Worm (Caenorhabditis elegans) whole organism, L1 larva: ENCODE measurements around the gene ergi-1.
A peak's percentile ranks its signal among the peaks of the same experiment; 100 is the strongest.

Source experiments
- C04F5.9 ChIP-seq: sonication (generic microtip); optimal IDR thresholded peaks from 2 replicates; lab custom pipeline; 2016; ENCODE audit warnings: missing genetic modification characterization, missing compliant biosample characterization
- C16A3.4 ChIP-seq: fragments of 150-350 bp; optimal IDR thresholded peaks from 2 replicates; lab custom pipeline; 2014; ENCODE audit warnings: missing biosample characterization, missing genetic modification characterization
- aha-1 ChIP-seq: fragments of 150-350 bp; optimal IDR thresholded peaks from 2 replicates; lab custom pipeline; 2014; ENCODE audit warnings: missing biosample characterization, missing genetic modification characterization
- aly-2 ChIP-seq: fragments of 150-350 bp; optimal IDR thresholded peaks from 2 replicates; lab custom pipeline; 2014; ENCODE audit warnings: missing biosample characterization, missing genetic modification characterization
- ama-1 ChIP-seq: fragments of 150-350 bp; optimal IDR thresholded peaks from 2 replicates; lab custom pipeline; 2014
- blmp-1 ChIP-seq: fragments of 150-350 bp; optimal IDR thresholded peaks from 2 replicates; lab custom pipeline; 2014; ENCODE audit warnings: missing biosample characterization, missing genetic modification characterization
- ceh-63 ChIP-seq: fragments of 200-800 bp; sonication (Bioruptor generic); optimal IDR thresholded peaks from 2 replicates; lab custom pipeline; 2018; ENCODE audit warnings: mild to moderate bottlenecking, missing genetic modification characterization, missing compliant biosample characterization
- ceh-8 ChIP-seq: fragments of 200-800 bp; sonication (Bioruptor generic); optimal IDR thresholded peaks from 2 replicates; lab custom pipeline; 2018; ENCODE audit warnings: mild to moderate bottlenecking, missing genetic modification characterization, moderate library complexity, missing compliant biosample characterization
- ceh-88 ChIP-seq: fragments of 200-800 bp; sonication (Bioruptor generic); IDR thresholded peaks from 2 replicates; pipeline ENCODE4 v1.3.6; 2022; ENCODE audit warnings: missing genetic modification characterization, missing compliant biosample characterization
- ceh-90 ChIP-seq: sonication (generic microtip); optimal IDR thresholded peaks from 2 replicates; lab custom pipeline; 2016; ENCODE audit warnings: missing genetic modification characterization, missing compliant biosample characterization
- ces-1 ChIP-seq: fragments of 150-350 bp; optimal IDR thresholded peaks from 2 replicates; lab custom pipeline; 2014; ENCODE audit warnings: missing biosample characterization, missing genetic modification reagents, missing genetic modification characterization
- dpl-1 ChIP-seq, 3 experiments: fragments of 150-350 bp in 2 of 3; sonication (generic microtip) in 1 of 3; optimal IDR thresholded peaks; 2 replicates each; lab custom pipeline; 2014 to 2017; ENCODE audit warnings: missing biosample characterization in 3 of 3, missing genetic modification characterization in 3 of 3, missing genetic modification reagents in 3 of 3
- dsc-1 ChIP-seq: sonication (generic microtip); optimal IDR thresholded peaks from 2 replicates; lab custom pipeline; 2016; ENCODE audit warnings: mild to moderate bottlenecking, missing genetic modification characterization, missing compliant biosample characterization
- efl-1 ChIP-seq, 4 experiments: fragments of 150-350 bp; optimal IDR thresholded peaks in 3 of 4; peaks in 1 of 4; 1 replicate in 1 of 4; 2 replicates in 3 of 4; lab custom pipeline; 2014; ENCODE audit warnings: missing biosample characterization in 2 of 4, missing genetic modification characterization in 2 of 4, missing genetic modification reagents in 2 of 4
- efl-3 ChIP-seq: fragments of 200-800 bp; sonication (Bioruptor generic); optimal IDR thresholded peaks from 2 replicates; lab custom pipeline; 2018; ENCODE audit warnings: mild to moderate bottlenecking, missing genetic modification characterization, missing compliant biosample characterization
- elt-3 ChIP-seq, 6 experiments: fragments of 150-350 bp in 1 of 6; sonication (generic microtip); optimal IDR thresholded peaks; 2 replicates each; lab custom pipeline; 2017 to 2018; ENCODE audit warnings: missing biosample characterization in 6 of 6, missing genetic modification characterization in 6 of 6, inconsistent platforms in 1 of 6
- ets-5 ChIP-seq: fragments of 200-800 bp; sonication (Bioruptor generic); IDR thresholded peaks from 2 replicates; pipeline ENCODE4 v1.3.6; 2022; ENCODE audit warnings: missing genetic modification characterization, missing compliant biosample characterization
- fkh-10 ChIP-seq: sonication (generic microtip); optimal IDR thresholded peaks from 2 replicates; lab custom pipeline; 2017; ENCODE audit warnings: missing biosample characterization, missing genetic modification reagents, missing genetic modification characterization
- fkh-4 ChIP-seq: sonication (generic microtip); optimal IDR thresholded peaks from 2 replicates; lab custom pipeline; 2016; ENCODE audit warnings: missing compliant biosample characterization, missing genetic modification characterization, borderline replicate concordance
- fkh-8 ChIP-seq: sonication (generic microtip); optimal IDR thresholded peaks from 2 replicates; lab custom pipeline; 2016; ENCODE audit warnings: mild to moderate bottlenecking, missing genetic modification characterization, missing compliant biosample characterization
- fos-1 ChIP-seq: fragments of 150-350 bp; optimal IDR thresholded peaks from 2 replicates; lab custom pipeline; 2014; ENCODE audit warnings: missing biosample characterization, missing genetic modification characterization
- grh-1 ChIP-seq: fragments of 200-800 bp; sonication (Bioruptor generic); IDR thresholded peaks from 2 replicates; pipeline ENCODE4 v1.3.6; 2022; ENCODE audit warnings: missing genetic modification reagents, missing genetic modification characterization, missing compliant biosample characterization
- hlh-17 ChIP-seq: fragments of 200-800 bp; sonication (Bioruptor generic); optimal IDR thresholded peaks from 2 replicates; lab custom pipeline; 2018; ENCODE audit warnings: missing genetic modification characterization, mild to moderate bottlenecking, missing compliant biosample characterization, moderate library complexity, borderline replicate concordance
- hlh-4 ChIP-seq: sonication (generic microtip); optimal IDR thresholded peaks from 2 replicates; lab custom pipeline; 2016; ENCODE audit warnings: mild to moderate bottlenecking, missing genetic modification characterization, missing compliant biosample characterization
- hpl-2 ChIP-seq: fragments of 150-350 bp; optimal IDR thresholded peaks from 2 replicates; lab custom pipeline; 2014; ENCODE audit warnings: missing biosample characterization, missing genetic modification reagents, missing genetic modification characterization
- irx-1 ChIP-seq: sonication (generic microtip); optimal IDR thresholded peaks from 2 replicates; lab custom pipeline; 2016; ENCODE audit warnings: missing genetic modification characterization, missing compliant biosample characterization
- lin-14 ChIP-seq: fragments of 200-800 bp; sonication (Bioruptor generic); optimal IDR thresholded peaks from 2 replicates; lab custom pipeline; 2018; ENCODE audit warnings: mild to moderate bottlenecking, missing genetic modification characterization, moderate library complexity, missing compliant biosample characterization
- lin-15B ChIP-seq: fragments of 150-350 bp; sonication (generic microtip); optimal IDR thresholded peaks from 3 replicates; lab custom pipeline; 2014; ENCODE audit warnings: missing biosample characterization, missing genetic modification characterization
- lin-35 ChIP-seq, 2 experiments: fragments of 150-350 bp; optimal IDR thresholded peaks; 2 replicates each; lab custom pipeline; 2014; ENCODE audit warnings: missing biosample characterization in 2 of 2, missing genetic modification characterization in 2 of 2, missing genetic modification reagents in 2 of 2
- lin-39 ChIP-seq: fragments of 150-350 bp; optimal IDR thresholded peaks from 2 replicates; lab custom pipeline; 2014; ENCODE audit warnings: missing biosample characterization, missing genetic modification reagents, missing genetic modification characterization
- lir-3 ChIP-seq: sonication (generic microtip); optimal IDR thresholded peaks from 2 replicates; lab custom pipeline; 2016; ENCODE audit warnings: mild to moderate bottlenecking, missing genetic modification characterization, moderate library complexity, missing compliant biosample characterization; ENCODE audit not compliant: poor library complexity
- mab-9 ChIP-seq: fragments of 200-800 bp; sonication (Bioruptor generic); IDR thresholded peaks from 2 replicates; pipeline ENCODE4 v1.3.6; 2022; ENCODE audit warnings: missing genetic modification reagents, missing genetic modification characterization, missing compliant biosample characterization
- nhr-11 ChIP-seq: fragments of 150-350 bp; optimal IDR thresholded peaks from 2 replicates; lab custom pipeline; 2014; ENCODE audit warnings: missing biosample characterization, missing genetic modification characterization
- nhr-71 ChIP-seq: sonication (generic microtip); optimal IDR thresholded peaks from 2 replicates; lab custom pipeline; 2016; ENCODE audit warnings: mild to moderate bottlenecking, missing genetic modification characterization, moderate library complexity, missing compliant biosample characterization
- nhr-76 ChIP-seq: sonication (generic microtip); optimal IDR thresholded peaks from 2 replicates; lab custom pipeline; 2017; ENCODE audit warnings: missing biosample characterization, missing genetic modification characterization
- nhr-77 ChIP-seq: fragments of 150-350 bp; optimal IDR thresholded peaks from 2 replicates; lab custom pipeline; 2014; ENCODE audit warnings: missing biosample characterization, missing genetic modification characterization
- nhr-84 ChIP-seq: sonication (generic microtip); optimal IDR thresholded peaks from 2 replicates; lab custom pipeline; 2017; ENCODE audit warnings: missing biosample characterization, missing genetic modification characterization
- nhr-85 ChIP-seq: sonication (generic microtip); peaks from one replicate; lab custom pipeline; 2016; ENCODE audit warnings: missing genetic modification characterization, inconsistent platforms, missing compliant biosample characterization
- nhr-90 ChIP-seq: sonication (generic microtip); optimal IDR thresholded peaks from 2 replicates; lab custom pipeline; 2016; ENCODE audit warnings: mild to moderate bottlenecking, missing genetic modification characterization, missing compliant biosample characterization; ENCODE audit not compliant: poor library complexity
- pag-3 ChIP-seq: sonication (generic microtip); optimal IDR thresholded peaks from 2 replicates; lab custom pipeline; 2017; ENCODE audit warnings: missing genetic modification characterization, mild to moderate bottlenecking, missing compliant biosample characterization, antibody characterized with exemption, borderline replicate concordance; ENCODE audit not compliant: insufficient read depth
- pax-3 ChIP-seq: fragments of 200-800 bp; sonication (Bioruptor generic); optimal IDR thresholded peaks from 2 replicates; lab custom pipeline; 2018; ENCODE audit warnings: mild to moderate bottlenecking, missing genetic modification characterization, moderate library complexity, missing compliant biosample characterization
- rnt-1 ChIP-seq: sonication (generic microtip); optimal IDR thresholded peaks from 2 replicates; lab custom pipeline; 2016; ENCODE audit warnings: mild to moderate bottlenecking, missing genetic modification characterization, moderate library complexity, missing compliant biosample characterization
- snpc-4 ChIP-seq: fragments of 150-350 bp; optimal IDR thresholded peaks from 2 replicates; lab custom pipeline; 2014; ENCODE audit warnings: missing biosample characterization, missing genetic modification characterization
- snu-23 ChIP-seq: sonication (generic microtip); optimal IDR thresholded peaks from 2 replicates; lab custom pipeline; 2016; ENCODE audit warnings: missing genetic modification characterization, missing compliant biosample characterization
- sox-4 ChIP-seq: sonication (generic microtip); optimal IDR thresholded peaks from 2 replicates; lab custom pipeline; 2016; ENCODE audit warnings: missing genetic modification characterization, missing compliant biosample characterization
- sptf-1 ChIP-seq: fragments of 150-350 bp; optimal IDR thresholded peaks from 2 replicates; lab custom pipeline; 2014; ENCODE audit warnings: missing biosample characterization, missing genetic modification characterization
- sup-37 ChIP-seq: fragments of 200-800 bp; sonication (Bioruptor generic); optimal IDR thresholded peaks from 2 replicates; lab custom pipeline; 2018; ENCODE audit warnings: mild to moderate bottlenecking, missing genetic modification characterization, missing compliant biosample characterization
- swsn-7 ChIP-seq: sonication (generic microtip); optimal IDR thresholded peaks from 2 replicates; lab custom pipeline; 2016; ENCODE audit warnings: missing genetic modification characterization, missing compliant biosample characterization
- tlp-1 ChIP-seq: fragments of 150-350 bp; optimal IDR thresholded peaks from 2 replicates; lab custom pipeline; 2014; ENCODE audit warnings: missing biosample characterization, missing genetic modification characterization
- unc-130 ChIP-seq: fragments of 150-350 bp; optimal IDR thresholded peaks from 2 replicates; lab custom pipeline; 2017; ENCODE audit warnings: missing biosample characterization, missing genetic modification characterization, inconsistent platforms
- unc-86 ChIP-seq: sonication (generic microtip); optimal IDR thresholded peaks from 2 replicates; lab custom pipeline; 2016; ENCODE audit warnings: missing genetic modification characterization, missing compliant biosample characterization
- vab-15 ChIP-seq: sonication (generic microtip); optimal IDR thresholded peaks from 2 replicates; lab custom pipeline; 2017; ENCODE audit warnings: missing genotype, mild to moderate bottlenecking, missing genetic modification characterization, missing compliant biosample characterization
- xbp-1 ChIP-seq: sonication (generic microtip); optimal IDR thresholded peaks from 2 replicates; lab custom pipeline; 2016; ENCODE audit warnings: missing genetic modification characterization, missing compliant biosample characterization
- zag-1 ChIP-seq: fragments of 150-350 bp; optimal IDR thresholded peaks from 2 replicates; lab custom pipeline; 2014; ENCODE audit warnings: missing biosample characterization, missing genetic modification characterization

The ergi-1 gene

ce11 chrX:2075169-2075568 is 40.1 kb upstream of the ergi-1 start:
- TF ChIP-seq fos-1 (tag; lab: Kevin White, UChicago) (no peak), nhr-77 (tag; lab: Kevin White, UChicago) (no peak), nhr-85 (peak; percentile 95), nhr-84 (no peak), elt-3 (tag; optimal IDR thresholded peaks at IDR 0.05; lab: Kevin White, UChicago) (peak in 1 of 6 experiments; percentile 43), ceh-8 (GFP tag; lab: Kevin White, UChicago) (no peak), snu-23 (GFP tag; lab: Kevin White, UChicago) (peak; percentile 63), lin-39 (tag; lab: Kevin White, UChicago) (no peak), hlh-17 (GFP tag; lab: Kevin White, UChicago) (no peak), fkh-10 (no peak), nhr-76 (tag; lab: Kevin White, UChicago) (no peak), hpl-2 (GFP tag; lab: Kevin White, UChicago) (no peak), aly-2 (tag; lab: Kevin White, UChicago) (no peak), tlp-1 (no peak), rnt-1 (tag; lab: Kevin White, UChicago) (no peak), lin-35 (GFP tag; optimal IDR thresholded peaks at IDR 0.05; lab: Kevin White, UChicago) (peak; percentile 6 to 40), snpc-4 (tag; lab: Kevin White, UChicago) (no peak), zag-1 (tag; lab: Kevin White, UChicago) (no peak), ets-5 (GFP tag; lab: Robert Waterston, UW) (no peak), unc-130 (no peak), fkh-8 (no peak), grh-1 (GFP tag; lab: Robert Waterston, UW) (no peak), hlh-4 (tag; lab: Kevin White, UChicago) (no peak), nhr-71 (peak; percentile 76), efl-1 (optimal IDR thresholded peaks at IDR 0.05; lab: Kevin White, UChicago) (no peak), efl-1 (GFP tag; optimal IDR thresholded peaks at IDR 0.05 in 1 of 2; lab: Kevin White, UChicago) (peak in 1 of 2 experiments; percentile 91), ceh-88 (GFP tag; lab: Robert Waterston, UW) (no peak), lir-3 (tag; lab: Kevin White, UChicago) (no peak), swsn-7 (tag; lab: Kevin White, UChicago) (no peak), C16A3.4 (tag; lab: Kevin White, UChicago) (no peak), pag-3 (tag; lab: Kevin White, UChicago) (no peak), irx-1 (tag; lab: Kevin White, UChicago) (peak; percentile 1), sox-4 (tag; lab: Kevin White, UChicago) (peak; percentile 2), dsc-1 (tag; lab: Kevin White, UChicago) (peak; percentile 14), nhr-90 (tag; lab: Kevin White, UChicago) (peak; percentile 27), aha-1 (tag; lab: Kevin White, UChicago) (no peak), efl-3 (GFP tag; lab: Kevin White, UChicago) (no peak), sptf-1 (tag; lab: Kevin White, UChicago) (no peak), xbp-1 (no peak), blmp-1 (tag; lab: Kevin White, UChicago) (no peak), fkh-4 (tag; lab: Kevin White, UChicago) (no peak), dpl-1 (GFP tag; optimal IDR thresholded peaks at IDR 0.05; lab: Kevin White, UChicago) (no peak), C04F5.9 (tag; lab: Kevin White, UChicago) (no peak), sup-37 (GFP tag; lab: Kevin White, UChicago) (no peak), ceh-63 (GFP tag; lab: Kevin White, UChicago) (no peak), pax-3 (tag; lab: Kevin White, UChicago) (no peak), lin-14 (GFP tag; lab: Kevin White, UChicago) (peak; percentile 72), ama-1 (lab: Kevin White, UChicago) (no peak), vab-15 (tag; lab: Kevin White, UChicago) (no peak), mab-9 (GFP tag; lab: Robert Waterston, UW) (no peak), nhr-11 (tag; lab: Kevin White, UChicago) (no peak), unc-86 (tag; lab: Kevin White, UChicago) (no peak), ces-1 (no peak), ceh-90 (tag; lab: Kevin White, UChicago) (no peak), lin-15B (no peak)
